Worm (Caenorhabditis elegans): ENCODE results near the gene dlc-1.

Gene dlc-1

DNA sequence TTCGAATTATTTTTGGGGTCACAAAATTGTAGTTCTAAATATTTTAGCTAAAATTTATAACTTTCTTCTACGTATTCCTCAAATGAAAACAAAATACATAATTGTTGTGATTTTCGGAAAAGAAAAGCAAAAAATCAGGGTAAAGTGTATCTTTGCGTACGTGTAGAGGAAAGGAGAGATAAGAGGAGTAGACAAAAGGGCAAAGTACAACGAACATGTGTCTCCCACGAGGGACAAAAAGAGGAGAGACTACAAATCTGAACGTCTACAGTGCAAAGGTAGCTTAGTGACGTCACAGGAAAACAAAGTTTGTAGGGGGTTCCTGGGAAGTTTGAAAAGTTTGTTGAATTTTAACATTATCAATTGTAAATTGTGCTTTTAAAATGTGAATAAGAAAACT is 16.1 kb downstream of the dlc-1 start (continued):
- TF ChIP-seq fkh-2 (tag; optimal IDR thresholded peaks at IDR 0.05) (no peak), nhr-237 (tag; optimal IDR thresholded peaks at IDR 0.05) (no peak), fos-1 (tag; optimal IDR thresholded peaks at IDR 0.05) (no peak), ama-1 (optimal IDR thresholded peaks at IDR 0.05) (no peak), nhr-11 (tag; optimal IDR thresholded peaks at IDR 0.05) (peak; percentile 40), hmg-11 (tag; optimal IDR thresholded peaks at IDR 0.05) (peak; percentile 43), R02D3.7 (tag; optimal IDR thresholded peaks at IDR 0.05) (no peak), zag-1 (tag; optimal IDR thresholded peaks at IDR 0.05) (no peak), lsy-12 (tag; optimal IDR thresholded peaks at IDR 0.05) (peak; percentile 62), tbx-2 (tag; optimal IDR thresholded peaks at IDR 0.05) (no peak), ztf-4 (tag; optimal IDR thresholded peaks at IDR 0.05) (no peak), nhr-67 (tag; optimal IDR thresholded peaks at IDR 0.05) (no peak), pqm-1 (tag; optimal IDR thresholded peaks at IDR 0.05) (peak; percentile 60), nhr-12 (tag; optimal IDR thresholded peaks at IDR 0.05) (no peak), ceh-16 (tag; optimal IDR thresholded peaks at IDR 0.05) (no peak), pha-4 (tag; optimal IDR thresholded peaks at IDR 0.05) (peak; percentile 56), ceh-28 (tag; optimal IDR thresholded peaks at IDR 0.05) (peak; percentile 8), nhr-77 (tag; optimal IDR thresholded peaks at IDR 0.05) (no peak), elt-3 (tag; optimal IDR thresholded peaks at IDR 0.05) (no peak), nhr-43 (tag; optimal IDR thresholded peaks at IDR 0.05; ENCODE audit: poor library complexity, severe bottlenecking) (peak; percentile 81), nhr-28 (tag; optimal IDR thresholded peaks at IDR 0.05) (no peak), nhr-23 (tag; optimal IDR thresholded peaks at IDR 0.05) (peak; percentile 57), lin-39 (tag; optimal IDR thresholded peaks at IDR 0.05) (no peak), jun-1 (tag; optimal IDR thresholded peaks at IDR 0.05) (peak; percentile 9)

DNA sequence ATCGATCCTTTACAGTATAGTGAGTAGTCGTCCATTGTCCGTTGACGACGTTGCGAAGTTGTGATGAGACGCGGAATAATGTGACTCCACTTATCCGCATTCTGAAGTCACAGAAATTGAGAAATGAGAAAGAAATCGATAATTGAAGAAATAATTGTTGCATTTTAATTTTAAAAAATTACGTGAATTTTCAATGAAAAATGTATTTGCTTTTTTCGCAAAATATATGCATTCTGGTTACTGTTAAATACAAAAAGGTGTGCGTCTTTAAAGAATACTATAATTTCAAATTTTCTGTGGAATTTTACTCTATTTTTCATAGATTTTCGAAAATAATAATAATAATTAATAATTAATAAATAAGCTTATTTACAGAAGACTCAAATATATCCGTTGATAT is 16.8 kb downstream of the dlc-1 start, which contains the start of gene let-721:
Gene let-721 (minus strand): TSS at position 101 of the 400 bp plus-strand sequence.
- no peak for TF ChIP-seq hmg-11 (tag; optimal IDR thresholded peaks at IDR 0.05)
- no peak for TF ChIP-seq ceh-9 (tag; optimal IDR thresholded peaks at IDR 0.05)
- TF ChIP-seq elt-1 (tag; optimal IDR thresholded peaks at IDR 0.05) = no peak
- TF ChIP-seq elt-3 (tag; optimal IDR thresholded peaks at IDR 0.05) = no peak
- TF ChIP-seq ceh-28 (tag; optimal IDR thresholded peaks at IDR 0.05) = no peak
- no peak for TF ChIP-seq tbx-2 (tag; optimal IDR thresholded peaks at IDR 0.05)
- TF ChIP-seq nhr-12 (tag; optimal IDR thresholded peaks at IDR 0.05) = no peak
- no peak for TF ChIP-seq nhr-237 (tag; optimal IDR thresholded peaks at IDR 0.05)
- TF ChIP-seq mml-1 (tag; optimal IDR thresholded peaks at IDR 0.05) = no peak
- no peak for TF ChIP-seq fos-1 (tag; optimal IDR thresholded peaks at IDR 0.05)
- TF ChIP-seq skn-1 (tag; optimal IDR thresholded peaks at IDR 0.05) = no peak

DNA sequence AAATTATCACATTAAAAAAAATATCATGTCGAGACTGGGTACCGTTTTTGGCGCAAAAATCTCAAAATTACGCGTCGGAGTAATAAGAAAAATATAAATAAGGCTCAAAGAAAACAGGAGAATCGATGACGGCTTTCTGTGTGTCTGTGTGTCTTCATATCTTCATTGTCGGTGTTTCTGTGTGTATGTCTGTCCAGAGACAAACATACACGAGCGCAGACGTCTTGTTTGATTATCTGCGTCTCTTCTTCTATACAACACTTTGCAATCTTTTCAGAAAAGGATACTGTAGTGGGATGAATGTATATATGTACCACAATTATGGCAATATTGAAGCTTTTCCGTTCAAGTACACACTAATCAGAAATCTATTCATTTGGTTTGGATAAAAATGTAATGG is 19.2 kb downstream of the dlc-1 start, which contains the start of gene C05D11.13:
Gene C05D11.13 (minus strand): TSS at position 252 of the 400 bp plus-strand sequence.
- TF ChIP-seq nfya-1 (tag; optimal IDR thresholded peaks at IDR 0.05; ENCODE audit: insufficient read depth) (peak; percentile 78), pha-4 (tag; optimal IDR thresholded peaks at IDR 0.05) (peak; percentile 86), ztf-4 (tag; optimal IDR thresholded peaks at IDR 0.05) (no peak), hmg-11 (tag; optimal IDR thresholded peaks at IDR 0.05) (peak; percentile 67), pqm-1 (tag; optimal IDR thresholded peaks at IDR 0.05) (peak; percentile 33), fkh-10 (GFP tag; optimal IDR thresholded peaks at IDR 0.05) (no peak), elt-2 (tag; optimal IDR thresholded peaks at IDR 0.05) (peak; percentile 64), fos-1 (tag; optimal IDR thresholded peaks at IDR 0.05) (no peak), nhr-43 (tag; optimal IDR thresholded peaks at IDR 0.05; ENCODE audit: poor library complexity, severe bottlenecking) (peak; percentile 76), nhr-25 (tag; optimal IDR thresholded peaks at IDR 0.05) (peak; percentile 45), lin-39 (tag; optimal IDR thresholded peaks at IDR 0.05) (peak; percentile 26), tbx-2 (tag; optimal IDR thresholded peaks at IDR 0.05) (peak; percentile 14), lin-15B (tag; optimal IDR thresholded peaks at IDR 0.05) (peak; percentile 2), snpc-4 (tag; optimal IDR thresholded peaks at IDR 0.05) (peak; percentile 50), ama-1 (optimal IDR thresholded peaks at IDR 0.05) (peak; percentile 77), eor-1 (tag; optimal IDR thresholded peaks at IDR 0.05) (no peak), nhr-23 (tag; optimal IDR thresholded peaks at IDR 0.05) (peak; percentile 65)

- TF ChIP-seq ceh-16 (tag; optimal IDR thresholded peaks at IDR 0.05) (no peak), unc-39 (tag; optimal IDR thresholded peaks at IDR 0.05) (no peak), mdl-1 (tag; optimal IDR thresholded peaks at IDR 0.05) (no peak), nhr-43 (tag; optimal IDR thresholded peaks at IDR 0.05; ENCODE audit: poor library complexity, severe bottlenecking) (no peak), pqm-1 (tag; optimal IDR thresholded peaks at IDR 0.05) (peak; percentile 67), pha-4 (tag; optimal IDR thresholded peaks at IDR 0.05) (peak; percentile 48), lin-15B (tag; optimal IDR thresholded peaks at IDR 0.05) (peak; percentile 16), nhr-237 (tag; optimal IDR thresholded peaks at IDR 0.05) (no peak), nhr-11 (tag; optimal IDR thresholded peaks at IDR 0.05) (no peak), elt-2 (tag; optimal IDR thresholded peaks at IDR 0.05) (peak; percentile 84), nhr-76 (tag; optimal IDR thresholded peaks at IDR 0.05) (no peak), ceh-82 (tag; optimal IDR thresholded peaks at IDR 0.05) (no peak), ceh-9 (tag; optimal IDR thresholded peaks at IDR 0.05) (no peak), ceh-28 (tag; optimal IDR thresholded peaks at IDR 0.05) (peak; percentile 15), ama-1 (optimal IDR thresholded peaks at IDR 0.05) (peak; percentile 22), egl-27 (tag; optimal IDR thresholded peaks at IDR 0.05) (no peak), nhr-77 (tag; optimal IDR thresholded peaks at IDR 0.05) (no peak), skn-1 (tag; optimal IDR thresholded peaks at IDR 0.05) (no peak), elt-3 (tag; optimal IDR thresholded peaks at IDR 0.05) (no peak), ztf-4 (tag; optimal IDR thresholded peaks at IDR 0.05) (no peak)
Measured at ce11 chrIII:6442305-6443125, 21.1 kb downstream of the dlc-1 start, which contains the start of gene mel-32. Gene mel-32, minus strand, starts transcription at chrIII:6443000.

All from whole organism, L3 larva.